Fruit fly (Drosophila melanogaster) whole organism, embryonic: ENCODE results near the gene Nin.
A peak's percentile ranks its signal among the peaks of the same experiment; 100 is the strongest.

ENCODE experiments used
- Awh ChIP-seq: fragments of 200-800 bp; sonication (Bioruptor generic); IDR thresholded peaks from 2 replicates; pipeline ENCODE4, ENCODE4 v1.3.6; 2022; ENCODE audit warnings: missing biosample characterization, missing genetic modification characterization
- B-H1 ChIP-seq: fragments of 200-800 bp; sonication (Bioruptor generic); IDR thresholded peaks from 3 replicates; pipeline ENCODE4 v1.3.6; 2022; ENCODE audit warnings: missing biosample characterization, missing genetic modification characterization
- CG11560 ChIP-seq: fragments of 200-800 bp; sonication (Bioruptor generic); IDR thresholded peaks from 3 replicates; pipeline ENCODE4 v1.3.6; 2022; ENCODE audit warnings: missing biosample characterization, missing genetic modification characterization
- CG13775 ChIP-seq: fragments of 200-800 bp; sonication (Bioruptor generic); optimal IDR thresholded peaks from 3 replicates; lab custom pipeline; 2017; ENCODE audit warnings: missing biosample characterization, mild to moderate bottlenecking, missing genetic modification characterization
- CG14710 ChIP-seq: fragments of 200-800 bp; sonication (Bioruptor generic); optimal IDR thresholded peaks from 3 replicates; lab custom pipeline; 2019; ENCODE audit warnings: missing biosample characterization, mild to moderate bottlenecking, missing genetic modification characterization, moderate library complexity
- CG15696 ChIP-seq: fragments of 200-800 bp; sonication (Bioruptor generic); optimal IDR thresholded peaks from 2 replicates; lab custom pipeline; 2019; ENCODE audit warnings: missing biosample characterization, mild to moderate bottlenecking, missing genetic modification characterization, moderate library complexity
- CG17612 ChIP-seq: fragments of 200-800 bp; sonication (Bioruptor generic); IDR thresholded peaks from 2 replicates; pipeline ENCODE4 v1.3.6; 2022; ENCODE audit warnings: missing biosample characterization, missing genetic modification characterization
- CG2120 ChIP-seq: fragments of 200-800 bp; sonication (Bioruptor generic); optimal IDR thresholded peaks from 3 replicates; lab custom pipeline; 2016; ENCODE audit warnings: missing biosample characterization, missing genetic modification characterization
- CG2678 ChIP-seq: fragments of 200-800 bp; sonication (Bioruptor generic); optimal IDR thresholded peaks from 3 replicates; lab custom pipeline; 2019; ENCODE audit warnings: missing biosample characterization, mild to moderate bottlenecking, missing genetic modification characterization, moderate library complexity
- CG3163 ChIP-seq: fragments of 200-800 bp; sonication (Bioruptor generic); optimal IDR thresholded peaks from 3 replicates; lab custom pipeline; 2016; ENCODE audit warnings: missing biosample characterization, missing genetic modification characterization
- CG3838 ChIP-seq: fragments of 200-800 bp; sonication (Bioruptor generic); optimal IDR thresholded peaks from 3 replicates; lab custom pipeline; 2016; ENCODE audit warnings: missing biosample characterization, missing genetic modification characterization
- CG4282 ChIP-seq: fragments of 200-800 bp; sonication (Bioruptor generic); optimal IDR thresholded peaks from 2 replicates; lab custom pipeline; 2016; ENCODE audit warnings: missing biosample characterization, missing genetic modification characterization
- CG7745 ChIP-seq: fragments of 200-800 bp; sonication (Bioruptor generic); optimal IDR thresholded peaks from 2 replicates; lab custom pipeline; 2018; ENCODE audit warnings: missing biosample characterization, mild to moderate bottlenecking, missing genetic modification characterization, moderate library complexity
- CG7928 ChIP-seq: fragments of 200-800 bp; sonication (Bioruptor generic); optimal IDR thresholded peaks from 2 replicates; lab custom pipeline; 2017; ENCODE audit warnings: missing biosample characterization, mild to moderate bottlenecking, missing genetic modification characterization
- CG8388 ChIP-seq: fragments of 200-800 bp; sonication (Bioruptor generic); optimal IDR thresholded peaks from 2 replicates; lab custom pipeline; 2019; ENCODE audit warnings: missing biosample characterization, mild to moderate bottlenecking, missing genetic modification characterization, moderate library complexity
- CG8924 ChIP-seq: fragments of 200-800 bp; optimal IDR thresholded peaks from 3 replicates; lab custom pipeline; 2019; ENCODE audit warnings: missing biosample characterization, mild to moderate bottlenecking, missing genetic modification characterization, moderate library complexity
- CG9932 ChIP-seq: fragments of 200-800 bp; sonication (Bioruptor generic); IDR thresholded peaks from 2 replicates; pipeline ENCODE4 v1.3.6; 2022; ENCODE audit warnings: missing biosample characterization, missing genetic modification characterization
- Deaf1 ChIP-seq: fragments of 200-800 bp; optimal IDR thresholded peaks from 3 replicates; lab custom pipeline; 2019; ENCODE audit warnings: missing biosample characterization, mild to moderate bottlenecking, missing genetic modification characterization, moderate library complexity
- Dll ChIP-seq: fragments of 200-800 bp; sonication (Bioruptor generic); IDR thresholded peaks from 4 replicates; pipeline ENCODE4 v1.3.6; 2022; ENCODE audit warnings: missing biosample characterization, missing genetic modification characterization; ENCODE audit not compliant: partially characterized antibody
- Hey ChIP-seq: fragments of 200-800 bp; sonication (Bioruptor generic); optimal IDR thresholded peaks from 3 replicates; lab custom pipeline; 2018; ENCODE audit warnings: missing biosample characterization, mild to moderate bottlenecking, missing genetic modification characterization
- Hr51 ChIP-seq, 2 experiments: fragments of 200-800 bp; sonication (Bioruptor generic); optimal IDR thresholded peaks; 2 replicates in 1 of 2; 3 replicates in 1 of 2; lab custom pipeline; 2016 to 2018; ENCODE audit warnings: missing biosample characterization in 2 of 2, missing genetic modification characterization in 2 of 2, mild to moderate bottlenecking in 1 of 2, moderate library complexity in 1 of 2
- Hr78 ChIP-seq, 2 experiments: fragments of 200-800 bp in 1 of 2; fragments of >200 bp in 1 of 2; sonication (Bioruptor generic) in 1 of 2; optimal IDR thresholded peaks; 2 replicates each; lab custom pipeline; 2017 to 2019; ENCODE audit warnings: missing biosample characterization in 2 of 2, missing genetic modification characterization in 2 of 2, mild to moderate bottlenecking in 1 of 2, moderate library complexity in 1 of 2
- Mad ChIP-seq: fragments of 200-800 bp; sonication (Bioruptor generic); optimal IDR thresholded peaks from 2 replicates; lab custom pipeline; 2016; ENCODE audit warnings: missing biosample characterization, missing genetic modification characterization
- NFAT ChIP-seq: fragments of 200-800 bp; sonication (Bioruptor generic); IDR thresholded peaks from 2 replicates; pipeline ENCODE4 v1.3.6; 2022; ENCODE audit warnings: missing biosample characterization, missing genetic modification characterization
- Neu2 ChIP-seq: fragments of 200-800 bp; sonication (Bioruptor generic); optimal IDR thresholded peaks from 3 replicates; lab custom pipeline; 2016; ENCODE audit warnings: missing biosample characterization, missing genetic modification characterization, borderline replicate concordance
- Nf-YA ChIP-seq: fragments of 200-800 bp; sonication (Bioruptor generic); IDR thresholded peaks from 2 replicates; pipeline ENCODE4 v1.3.6; 2022; ENCODE audit warnings: missing biosample characterization, missing genetic modification characterization
- Nf-YC ChIP-seq: fragments of 200-800 bp; optimal IDR thresholded peaks from 3 replicates; lab custom pipeline; 2019; ENCODE audit warnings: missing biosample characterization, mild to moderate bottlenecking, missing genetic modification characterization, moderate library complexity
- Taf1 ChIP-seq: fragments of 200-800 bp; sonication (Bioruptor generic); IDR thresholded peaks from 2 replicates; pipeline ENCODE4 v1.3.6; 2022; ENCODE audit warnings: missing biosample characterization, missing genetic modification characterization
- Usf ChIP-seq: fragments of 200-800 bp; sonication (Bioruptor generic); optimal IDR thresholded peaks from 2 replicates; lab custom pipeline; 2017; ENCODE audit warnings: missing genotype, missing biosample characterization, missing genetic modification characterization
- YL-1 ChIP-seq: fragments of 200-800 bp; sonication (Bioruptor generic); optimal IDR thresholded peaks from 3 replicates; lab custom pipeline; 2017; ENCODE audit warnings: missing biosample characterization, mild to moderate bottlenecking, missing genetic modification characterization
- btn ChIP-seq: fragments of 200-800 bp; sonication (Bioruptor generic); optimal IDR thresholded peaks from 2 replicates; lab custom pipeline; 2016; ENCODE audit warnings: missing biosample characterization, missing genetic modification characterization
- dm ChIP-seq: fragments of 200-800 bp; sonication (Bioruptor generic); optimal IDR thresholded peaks from 3 replicates; lab custom pipeline; 2016; ENCODE audit warnings: missing biosample characterization, missing genetic modification characterization
- dysf ChIP-seq: fragments of 200-800 bp; sonication (Bioruptor generic); IDR thresholded peaks from 3 replicates; pipeline ENCODE4 v1.3.6; 2022; ENCODE audit warnings: missing biosample characterization, missing genetic modification characterization
- en ChIP-seq: fragments of 200-800 bp; sonication (Bioruptor generic); optimal IDR thresholded peaks from 2 replicates; lab custom pipeline; 2016; ENCODE audit warnings: missing biosample characterization, missing genetic modification characterization
- ewg ChIP-seq: fragments of 200-800 bp; sonication (Bioruptor generic); optimal IDR thresholded peaks from 3 replicates; lab custom pipeline; 2017; ENCODE audit warnings: mild to moderate bottlenecking, missing biosample characterization, missing genetic modification reagents, missing genetic modification characterization
- gcm ChIP-seq: fragments of 200-800 bp; sonication (Bioruptor generic); optimal IDR thresholded peaks from 2 replicates; lab custom pipeline; 2019; ENCODE audit warnings: missing biosample characterization, mild to moderate bottlenecking, missing genetic modification characterization, moderate library complexity
- gt ChIP-seq: fragments of 200-800 bp; sonication (Bioruptor generic); IDR thresholded peaks from 2 replicates; pipeline ENCODE4 v1.3.6; 2022; ENCODE audit warnings: missing biosample characterization, missing genetic modification characterization
- jigr1 ChIP-seq: fragments of 200-800 bp; sonication (Bioruptor generic); IDR thresholded peaks from 3 replicates; pipeline ENCODE4 v1.3.6; 2022; ENCODE audit warnings: missing biosample characterization, missing genetic modification characterization
- kay ChIP-seq: fragments of 200-800 bp; sonication (Bioruptor generic); optimal IDR thresholded peaks from 2 replicates; lab custom pipeline; 2016; ENCODE audit warnings: missing biosample characterization, missing genetic modification characterization
- klu ChIP-seq: fragments of 200-800 bp; sonication (Bioruptor generic); IDR thresholded peaks from 2 replicates; pipeline ENCODE4 v1.3.6; 2022; ENCODE audit warnings: missing biosample characterization, missing genetic modification characterization
- nau ChIP-seq: fragments of 200-800 bp; sonication (Bioruptor generic); optimal IDR thresholded peaks from 3 replicates; lab custom pipeline; 2017; ENCODE audit warnings: missing biosample characterization, mild to moderate bottlenecking, missing genetic modification characterization, missing genetic modification reagents
- nerfin-2 ChIP-seq: fragments of 200-800 bp; sonication (Bioruptor generic); IDR thresholded peaks from 2 replicates; pipeline ENCODE4 v1.3.6; 2022; ENCODE audit warnings: missing biosample characterization, missing genetic modification characterization; ENCODE audit not compliant: partially characterized antibody
- otp ChIP-seq: fragments of 200-800 bp; sonication (Bioruptor generic); IDR thresholded peaks from 3 replicates; pipeline ENCODE4, ENCODE4 v1.3.6; 2022; ENCODE audit warnings: missing biosample characterization, missing genetic modification characterization
- pros ChIP-seq: fragments of 200-800 bp; sonication (Bioruptor generic); optimal IDR thresholded peaks from 3 replicates; lab custom pipeline; 2019; ENCODE audit warnings: missing biosample characterization, mild to moderate bottlenecking, missing genetic modification characterization, moderate library complexity
- repo ChIP-seq: fragments of 200-800 bp; sonication (Bioruptor generic); optimal IDR thresholded peaks from 2 replicates; lab custom pipeline; 2016; ENCODE audit warnings: missing biosample characterization, missing genetic modification characterization
- sob ChIP-seq: fragments of 200-800 bp; sonication (Bioruptor generic); IDR thresholded peaks from 2 replicates; pipeline ENCODE4 v1.3.6; 2022; ENCODE audit warnings: missing biosample characterization, missing genetic modification characterization
- sqz ChIP-seq: fragments of 200-800 bp; sonication (Bioruptor generic); optimal IDR thresholded peaks from 3 replicates; lab custom pipeline; 2018; ENCODE audit warnings: missing biosample characterization, mild to moderate bottlenecking, missing genetic modification characterization
- sug ChIP-seq: fragments of 200-800 bp; optimal IDR thresholded peaks from 2 replicates; lab custom pipeline; 2019; ENCODE audit warnings: missing biosample characterization, mild to moderate bottlenecking, missing genetic modification characterization, moderate library complexity
- twi ChIP-seq: fragments of 200-800 bp; optimal IDR thresholded peaks from 2 replicates; lab custom pipeline; 2019; ENCODE audit warnings: missing biosample characterization, mild to moderate bottlenecking, missing genetic modification characterization, moderate library complexity
- zf30C ChIP-seq: fragments of 200-800 bp; sonication (Bioruptor generic); optimal IDR thresholded peaks from 3 replicates; lab custom pipeline; 2018; ENCODE audit warnings: missing biosample characterization, mild to moderate bottlenecking, missing genetic modification characterization

The Nin gene

DNA sequence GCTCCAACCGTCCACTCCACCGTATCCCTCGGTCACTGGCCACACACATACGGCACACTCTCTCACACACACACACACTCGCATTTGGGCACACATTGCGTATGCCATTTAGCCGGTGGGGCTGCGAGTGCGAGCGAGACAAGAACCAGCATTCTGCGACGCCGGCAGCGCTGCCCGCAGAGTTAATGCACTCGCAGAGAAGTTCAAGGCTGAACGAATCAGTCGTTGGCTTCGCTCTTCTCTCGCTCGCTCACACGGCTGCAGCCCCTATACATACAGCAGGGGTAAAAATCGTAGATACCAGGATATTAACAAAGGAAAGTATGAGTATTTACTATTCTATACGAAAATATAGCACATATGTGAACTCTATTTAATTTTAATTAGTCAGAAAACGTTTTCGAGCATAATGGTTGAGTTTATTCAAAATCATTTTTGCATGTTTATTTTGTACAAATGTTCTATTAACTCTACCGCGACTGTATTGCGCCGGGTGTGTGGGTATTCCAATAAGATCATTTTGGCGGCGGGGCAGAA lies 14.7 kb upstream of the Nin start (continued):
- TF ChIP-seq btn (no peak), otp (GFP tag; lab: Robert Waterston, UW) (0 out of 3 replicates have a peak, but pooled peaks have one; percentile 43), nau (peak; percentile 79), CG2678 (peak; percentile 82), NFAT (GFP tag; lab: Robert Waterston, UW) (no peak), twi (tag; lab: Kevin White, UChicago) (peak; percentile 66), Hr78 (GFP tag; optimal IDR thresholded peaks at IDR 0.05; lab: Kevin White, UChicago) (peak in 1 of 2 experiments; percentile 87), CG17612 (GFP tag; lab: Robert Waterston, UW) (no peak), ewg (peak; percentile 64), klu (GFP tag; lab: Robert Waterston, UW) (no peak; the same call in 1 of the 2 replicates), dysf (GFP tag; lab: Robert Waterston, UW) (peak; percentile 69), CG2120 (peak; percentile 29), gcm (GFP tag; lab: Kevin White, UChicago) (peak; percentile 91), Nf-YA (0 out of 2 replicates have a peak, but pooled peaks have one; percentile 21), zf30C (GFP tag; lab: Kevin White, UChicago) (no peak), CG15696 (tag; lab: Kevin White, UChicago) (peak; percentile 83), jigr1 (GFP tag; lab: Robert Waterston, UW) (peak; percentile 37; the same call in 2 of the 3 replicates), CG8388 (peak; percentile 85), Awh (peak; percentile 67; the same call in 1 of the 2 replicates), Taf1 (GFP tag; lab: Robert Waterston, UW) (no peak), YL-1 (GFP tag; lab: Kevin White, UChicago) (no peak), sqz (peak; percentile 62), CG7928 (GFP tag; lab: Kevin White, UChicago) (no peak), CG3838 (no peak), sug (peak; percentile 3), CG8924 (tag; lab: Kevin White, UChicago) (peak; percentile 85), Deaf1 (tag; lab: Kevin White, UChicago) (peak; percentile 46), CG7745 (no peak), nerfin-2 (no peak), gt (GFP tag; lab: Robert Waterston, UW) (0 out of 2 replicates have a peak, but pooled peaks have one; percentile 20), repo (GFP tag; lab: Kevin White, UChicago) (peak; percentile 19), CG9932 (no peak), Hr51 (GFP tag; optimal IDR thresholded peaks at IDR 0.05; lab: Kevin White, UChicago) (peak; percentile 30 to 74), Hey (tag; lab: Kevin White, UChicago) (no peak), Dll (GFP tag; lab: Robert Waterston, UW) (no peak), Mad (GFP tag; lab: Kevin White, UChicago) (peak; percentile 16), CG11560 (tag; lab: Robert Waterston, UW) (0 out of 3 replicates have a peak, but pooled peaks have one; percentile 10), CG13775 (GFP tag; lab: Kevin White, UChicago) (peak; percentile 48), CG4282 (GFP tag; lab: Kevin White, UChicago) (no peak), Usf (GFP tag; lab: Kevin White, UChicago) (peak; percentile 3), sob (peak; percentile 34; the same call in 1 of the 2 replicates), CG14710 (tag; lab: Kevin White, UChicago) (peak; percentile 87), Nf-YC (peak; percentile 48), CG3163 (GFP tag; lab: Kevin White, UChicago) (peak; percentile 26), en (GFP tag; lab: Kevin White, UChicago) (peak; percentile 55), B-H1 (peak; percentile 46; the same call in 2 of the 3 replicates), kay (GFP tag; lab: Kevin White, UChicago) (peak; percentile 32), Neu2 (GFP tag; lab: Kevin White, UChicago) (no peak), dm (GFP tag; lab: Kevin White, UChicago) (peak; percentile 41), pros (GFP tag; lab: Kevin White, UChicago) (no peak)
